Fruit fly (Drosophila melanogaster) S2 (cell line): ENCODE measurements around the gene Mes2.

ENCODE experiments used
- CG8478 ChIP-seq: fragments of >200 bp; optimal IDR thresholded peaks from 2 replicates; lab custom pipeline; 2018
- CTCF ChIP-seq, 2 experiments: fragments of >200 bp; optimal IDR thresholded peaks; 2 replicates each; lab custom pipeline; 2018

dm6 chr3L:22940249-22940648, 5.2 kb upstream of the Mes2 start:
- no peak for TF ChIP-seq CG8478 (lab: Kevin White, UChicago)
- TF ChIP-seq CTCF (optimal IDR thresholded peaks at IDR 0.05; lab: Kevin White, UChicago), result peak; percentile 87 to 90
